Worm (Caenorhabditis elegans): ENCODE measurements around the gene F56A8.5.

The F56A8.5 gene

ce11 chrIII:13298722-13299431 is 33.2 kb downstream of the F56A8.5 start, which contains the start of gene pgm-2 (continued):
- TF ChIP-seq nhr-43 (tag; optimal IDR thresholded peaks at IDR 0.05; ENCODE audit: poor library complexity, severe bottlenecking) = no peak

- TF ChIP-seq ceh-28 (tag; optimal IDR thresholded peaks at IDR 0.05) (no peak), zag-1 (tag; optimal IDR thresholded peaks at IDR 0.05) (no peak), sea-2 (GFP tag; optimal IDR thresholded peaks at IDR 0.05) (no peak), ztf-11 (tag; optimal IDR thresholded peaks at IDR 0.05) (no peak), ztf-4 (tag; optimal IDR thresholded peaks at IDR 0.05) (no peak), nhr-25 (tag; optimal IDR thresholded peaks at IDR 0.05) (no peak), snpc-4 (tag; optimal IDR thresholded peaks at IDR 0.05) (no peak), ceh-9 (tag; optimal IDR thresholded peaks at IDR 0.05) (no peak), nhr-28 (tag; optimal IDR thresholded peaks at IDR 0.05) (no peak)
These were observed 36.3 kb downstream of the F56A8.5 start for ce11 chrIII:13301983-13302382.

- TF ChIP-seq egl-5 (tag; optimal IDR thresholded peaks at IDR 0.05) = no peak
- no peak for TF ChIP-seq ZK546.5 (tag; optimal IDR thresholded peaks at IDR 0.05)
- TF ChIP-seq ceh-28 (tag; optimal IDR thresholded peaks at IDR 0.05) = no peak
- no peak for TF ChIP-seq skn-1 (tag; optimal IDR thresholded peaks at IDR 0.05)
- no peak for TF ChIP-seq nhr-23 (tag; optimal IDR thresholded peaks at IDR 0.05)
- no peak for TF ChIP-seq ztf-4 (tag; optimal IDR thresholded peaks at IDR 0.05)
- no peak for TF ChIP-seq fkh-10 (GFP tag; optimal IDR thresholded peaks at IDR 0.05)
These were observed 36.9 kb downstream of the F56A8.5 start for ce11 chrIII:13302578-13302977.

ce11 chrIII:13305537-13305936 is 39.9 kb downstream of the F56A8.5 start:
- TF ChIP-seq jun-1 (tag; optimal IDR thresholded peaks at IDR 0.05) = no peak
- no peak for TF ChIP-seq tbx-2 (tag; optimal IDR thresholded peaks at IDR 0.05)
- no peak for TF ChIP-seq nhr-12 (tag; optimal IDR thresholded peaks at IDR 0.05)
- TF ChIP-seq pqm-1 (tag; optimal IDR thresholded peaks at IDR 0.05) = no peak
- TF ChIP-seq fos-1 (tag; optimal IDR thresholded peaks at IDR 0.05) = no peak
- no peak for TF ChIP-seq ceh-9 (tag; optimal IDR thresholded peaks at IDR 0.05)
- TF ChIP-seq daf-12 (tag; optimal IDR thresholded peaks at IDR 0.05) = no peak
- no peak for TF ChIP-seq nhr-43 (tag; optimal IDR thresholded peaks at IDR 0.05; ENCODE audit: poor library complexity, severe bottlenecking)
- TF ChIP-seq ztf-4 (tag; optimal IDR thresholded peaks at IDR 0.05) = no peak
- no peak for TF ChIP-seq fkh-10 (GFP tag; optimal IDR thresholded peaks at IDR 0.05)

- TF ChIP-seq elt-1 (tag; optimal IDR thresholded peaks at IDR 0.05) = no peak
- no peak for TF ChIP-seq jun-1 (tag; optimal IDR thresholded peaks at IDR 0.05)
- peak; percentile 53 for TF ChIP-seq nhr-23 (tag; optimal IDR thresholded peaks at IDR 0.05)
- peak; percentile 2 for TF ChIP-seq snpc-4 (tag; optimal IDR thresholded peaks at IDR 0.05)
- TF ChIP-seq pha-4 (tag; optimal IDR thresholded peaks at IDR 0.05) = peak; percentile 64
- TF ChIP-seq lin-15B (tag; optimal IDR thresholded peaks at IDR 0.05) = peak; percentile 41
- TF ChIP-seq egl-5 (tag; optimal IDR thresholded peaks at IDR 0.05) = no peak
- peak; percentile 7 for TF ChIP-seq nhr-43 (tag; optimal IDR thresholded peaks at IDR 0.05; ENCODE audit: poor library complexity, severe bottlenecking)
- peak; percentile 0 for TF ChIP-seq elt-2 (tag; optimal IDR thresholded peaks at IDR 0.05)
- TF ChIP-seq hmg-11 (tag; optimal IDR thresholded peaks at IDR 0.05) = peak; percentile 72
These were observed 41.4 kb downstream of the F56A8.5 start, which contains the start of the genes klp-19 and slc-36.1 for ce11 chrIII:13307107-13307506. klp-19 (minus strand) TSS chrIII:13307259. slc-36.1 (plus strand) TSS chrIII:13307502.

- peak; percentile 56 for TF ChIP-seq pqm-1 (tag; optimal IDR thresholded peaks at IDR 0.05)
- no peak for TF ChIP-seq nhr-77 (tag; optimal IDR thresholded peaks at IDR 0.05)
- TF ChIP-seq jun-1 (tag; optimal IDR thresholded peaks at IDR 0.05) = no peak
- no peak for TF ChIP-seq nhr-76 (tag; optimal IDR thresholded peaks at IDR 0.05)
- TF ChIP-seq daf-12 (tag; optimal IDR thresholded peaks at IDR 0.05) = no peak
- no peak for TF ChIP-seq mml-1 (tag; optimal IDR thresholded peaks at IDR 0.05)
- no peak for TF ChIP-seq nhr-28 (tag; optimal IDR thresholded peaks at IDR 0.05)
- peak; percentile 67 for TF ChIP-seq pha-4 (tag; optimal IDR thresholded peaks at IDR 0.05)
- no peak for TF ChIP-seq eor-1 (tag; optimal IDR thresholded peaks at IDR 0.05)
- TF ChIP-seq nhr-23 (tag; optimal IDR thresholded peaks at IDR 0.05) = peak; percentile 26
- TF ChIP-seq nhr-43 (tag; optimal IDR thresholded peaks at IDR 0.05; ENCODE audit: poor library complexity, severe bottlenecking) = no peak
- no peak for TF ChIP-seq elt-1 (tag; optimal IDR thresholded peaks at IDR 0.05)
- TF ChIP-seq R02D3.7 (tag; optimal IDR thresholded peaks at IDR 0.05) = no peak
- peak; percentile 32 for TF ChIP-seq elt-2 (tag; optimal IDR thresholded peaks at IDR 0.05)
These were observed 44.9 kb downstream of the F56A8.5 start for ce11 chrIII:13310552-13310951.

Data from whole organism, L3 larva.